Fruit fly (Drosophila melanogaster) whole organism, adult: Measurements from ENCODE around the gene Yip1d1.

Experiments used
- CG11617 ChIP-seq: fragments of 200-800 bp; sonication (Bioruptor generic); optimal IDR thresholded peaks from 2 replicates; lab custom pipeline; 2017; ENCODE audit warnings: mild to moderate bottlenecking, missing biosample characterization, missing genetic modification reagents, missing genetic modification characterization
- CG12768 ChIP-seq: fragments of 200-800 bp; sonication (Bioruptor generic); optimal IDR thresholded peaks from 2 replicates; lab custom pipeline; 2017; ENCODE audit warnings: missing biosample characterization, missing genetic modification characterization, mild to moderate bottlenecking, moderate library complexity, missing genetic modification reagents
- CG14711 ChIP-seq: fragments of 200-800 bp; sonication (Bioruptor generic); optimal IDR thresholded peaks from 2 replicates; lab custom pipeline; 2018; ENCODE audit warnings: missing biosample characterization, mild to moderate bottlenecking, missing genetic modification characterization, moderate library complexity
- CG1620 ChIP-seq: fragments of 200-800 bp; sonication (Bioruptor generic); optimal IDR thresholded peaks from 2 replicates; lab custom pipeline; 2016; ENCODE audit warnings: missing biosample characterization, missing genetic modification characterization
- CG33017 ChIP-seq: fragments of 200-800 bp; sonication (Bioruptor generic); optimal IDR thresholded peaks from 2 replicates; lab custom pipeline; 2018; ENCODE audit warnings: missing biosample characterization, mild to moderate bottlenecking, missing genetic modification characterization, moderate library complexity
- CG5204 ChIP-seq: fragments of 200-800 bp; sonication (Bioruptor generic); optimal IDR thresholded peaks from 2 replicates; lab custom pipeline; 2016; ENCODE audit warnings: missing biosample characterization, missing genetic modification characterization
- CG7045 ChIP-seq: fragments of 200-800 bp; sonication (Bioruptor generic); optimal IDR thresholded peaks from 2 replicates; lab custom pipeline; 2017; ENCODE audit warnings: missing biosample characterization, mild to moderate bottlenecking, missing genetic modification characterization
- CG7101 ChIP-seq: fragments of 200-800 bp; sonication (Bioruptor generic); optimal IDR thresholded peaks from 2 replicates; lab custom pipeline; 2018; ENCODE audit warnings: missing biosample characterization, mild to moderate bottlenecking, missing genetic modification characterization, moderate library complexity
- Clk ChIP-seq: fragments of 200-800 bp; sonication (Bioruptor generic); optimal IDR thresholded peaks from 2 replicates; lab custom pipeline; 2017; ENCODE audit warnings: missing biosample characterization, missing genetic modification characterization
- Crg-1 ChIP-seq: fragments of 200-800 bp; sonication (Bioruptor generic); optimal IDR thresholded peaks from 2 replicates; lab custom pipeline; 2016; ENCODE audit warnings: missing biosample characterization, missing genetic modification characterization
- Hr96 ChIP-seq: fragments of 200-800 bp; sonication (Bioruptor generic); optimal IDR thresholded peaks from 2 replicates; lab custom pipeline; 2016; ENCODE audit warnings: missing biosample characterization, missing genetic modification characterization
- Mnt ChIP-seq: fragments of 200-800 bp; sonication (Bioruptor generic); optimal IDR thresholded peaks from 2 replicates; lab custom pipeline; 2016; ENCODE audit warnings: missing biosample characterization, mild to moderate bottlenecking, missing genetic modification characterization
- bab1 ChIP-seq: fragments of 200-800 bp; sonication (Bioruptor generic); optimal IDR thresholded peaks from 3 replicates; lab custom pipeline; 2019; ENCODE audit warnings: missing biosample characterization, mild to moderate bottlenecking, missing genetic modification characterization, moderate library complexity
- cic ChIP-seq: fragments of 200-800 bp; sonication (Bioruptor generic); optimal IDR thresholded peaks from 2 replicates; lab custom pipeline; 2017; ENCODE audit warnings: missing biosample characterization, mild to moderate bottlenecking, missing genetic modification characterization, moderate library complexity
- cnc ChIP-seq, 2 experiments: fragments of >200 bp; optimal IDR thresholded peaks; 2 replicates each; lab custom pipeline; 2017
- kay ChIP-seq: fragments of 200-800 bp; sonication (Bioruptor generic); peaks from one replicate; lab custom pipeline; 2016; ENCODE audit warnings: missing biosample characterization, missing genetic modification characterization, borderline replicate concordance
- ovo ChIP-seq: fragments of 200-800 bp; sonication (Bioruptor generic); optimal IDR thresholded peaks from 2 replicates; lab custom pipeline; 2016; ENCODE audit warnings: missing biosample characterization, missing genetic modification characterization
- pad ChIP-seq: fragments of 200-800 bp; sonication (Bioruptor generic); optimal IDR thresholded peaks from 3 replicates; lab custom pipeline; 2017; ENCODE audit warnings: missing biosample characterization, missing genetic modification characterization, mild to moderate bottlenecking, moderate library complexity, missing genetic modification reagents
- tj ChIP-seq: fragments of 200-800 bp; sonication (Bioruptor generic); optimal IDR thresholded peaks from 3 replicates; lab custom pipeline; 2017; ENCODE audit warnings: missing biosample characterization, mild to moderate bottlenecking, missing genetic modification characterization, moderate library complexity
- toe ChIP-seq: fragments of 200-800 bp; sonication (Bioruptor generic); optimal IDR thresholded peaks from 2 replicates; lab custom pipeline; 2016; ENCODE audit warnings: missing biosample characterization, missing genetic modification characterization

Gene Yip1d1

DNA sequence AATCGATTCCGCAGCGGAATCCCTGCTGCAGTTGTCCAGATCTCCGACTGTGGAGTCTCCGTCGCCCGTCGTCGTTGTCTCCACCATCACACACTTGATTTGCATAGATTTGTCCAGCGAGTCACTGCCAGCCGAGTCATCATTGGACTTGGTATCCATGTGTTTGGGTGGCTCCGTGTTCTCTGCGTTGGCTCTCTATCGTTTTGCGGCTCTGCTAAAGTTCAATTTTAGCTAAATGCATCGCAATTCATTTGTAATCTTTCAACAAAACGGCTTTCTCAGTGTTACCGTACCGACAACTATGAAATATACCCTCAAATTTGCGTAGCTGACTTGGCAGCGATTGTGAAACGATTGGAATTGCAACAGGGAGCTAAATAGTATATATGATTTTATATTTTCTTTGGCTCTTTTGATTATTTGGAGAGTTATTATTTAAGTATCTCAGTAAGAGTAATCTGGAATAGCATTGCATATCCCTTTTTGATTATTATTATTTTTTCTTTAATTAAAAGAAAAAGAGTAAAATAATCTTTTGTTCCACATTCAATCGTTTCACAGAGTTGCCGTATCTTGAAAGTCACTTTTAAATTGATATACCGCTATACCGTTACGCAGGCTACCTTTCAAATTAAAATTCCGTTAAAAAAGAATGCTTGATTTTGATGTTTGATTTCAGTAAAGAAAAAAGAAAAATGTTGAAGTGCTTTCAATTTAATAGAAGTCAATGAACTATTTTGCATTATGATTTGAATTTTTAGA lies 20.8 kb upstream of the Yip1d1 start, which contains the start of gene CG9933:
TSS of gene CG9933 (minus strand) at position 293 of the 762 bp plus-strand sequence.
- TF ChIP-seq ovo (peak; percentile 23), CG7101 (tag; lab: Kevin White, UChicago) (no peak), CG14711 (tag; lab: Kevin White, UChicago) (no peak), cnc (optimal IDR thresholded peaks at IDR 0.05; lab: Kevin White, UChicago) (no peak)

DNA sequence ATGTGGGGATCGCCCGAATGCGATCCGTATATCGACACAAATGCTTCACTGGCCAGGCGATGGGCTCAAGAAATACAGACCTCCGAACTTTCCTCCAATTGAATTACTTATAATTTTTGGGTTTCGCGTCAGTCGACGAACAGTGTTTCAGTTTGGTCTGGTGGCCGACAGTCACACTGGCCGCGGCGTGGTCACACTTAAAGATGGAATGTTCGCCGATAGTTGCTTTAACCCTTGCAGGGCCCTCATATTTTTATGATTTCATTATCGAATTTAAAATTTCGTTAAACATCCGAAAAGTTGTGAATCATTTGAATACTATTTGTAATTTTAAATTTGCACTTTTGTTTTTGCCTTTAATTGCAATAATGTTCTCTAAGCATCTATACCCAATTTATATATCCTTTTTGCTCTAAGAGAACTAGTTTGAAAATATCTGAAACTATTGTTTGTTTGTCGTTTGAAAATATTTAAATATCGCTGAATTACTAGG lies 18.6 kb upstream of the Yip1d1 start, which contains the start of gene Ube4B:
TSS of gene Ube4B (minus strand) at position 443 of the 493 bp plus-strand sequence.
- TF ChIP-seq Clk (GFP tag; lab: Kevin White, UChicago) (peak; percentile 21), CG5204 (GFP tag; lab: Kevin White, UChicago) (no peak), cnc (optimal IDR thresholded peaks at IDR 0.05; lab: Kevin White, UChicago) (no peak), CG12768 (GFP tag; lab: Kevin White, UChicago) (peak; percentile 51), kay (GFP tag; lab: Kevin White, UChicago) (no peak), Mnt (GFP tag; lab: Kevin White, UChicago) (peak; percentile 61), CG14711 (tag; lab: Kevin White, UChicago) (peak; percentile 18), CG1620 (GFP tag; lab: Kevin White, UChicago) (peak; percentile 59), ovo (no peak), CG33017 (tag; lab: Kevin White, UChicago) (peak; percentile 31), pad (peak; percentile 32), toe (GFP tag; lab: Kevin White, UChicago) (no peak), bab1 (GFP tag; lab: Kevin White, UChicago) (peak; percentile 59), tj (GFP tag; lab: Kevin White, UChicago) (no peak), cic (GFP tag; lab: Kevin White, UChicago) (peak; percentile 24), Crg-1 (GFP tag; lab: Kevin White, UChicago) (peak; percentile 27), Hr96 (GFP tag; lab: Kevin White, UChicago) (no peak), CG11617 (GFP tag; lab: Kevin White, UChicago) (peak; percentile 43), CG7045 (GFP tag; lab: Kevin White, UChicago) (peak; percentile 17), CG7101 (tag; lab: Kevin White, UChicago) (peak; percentile 70)

DNA sequence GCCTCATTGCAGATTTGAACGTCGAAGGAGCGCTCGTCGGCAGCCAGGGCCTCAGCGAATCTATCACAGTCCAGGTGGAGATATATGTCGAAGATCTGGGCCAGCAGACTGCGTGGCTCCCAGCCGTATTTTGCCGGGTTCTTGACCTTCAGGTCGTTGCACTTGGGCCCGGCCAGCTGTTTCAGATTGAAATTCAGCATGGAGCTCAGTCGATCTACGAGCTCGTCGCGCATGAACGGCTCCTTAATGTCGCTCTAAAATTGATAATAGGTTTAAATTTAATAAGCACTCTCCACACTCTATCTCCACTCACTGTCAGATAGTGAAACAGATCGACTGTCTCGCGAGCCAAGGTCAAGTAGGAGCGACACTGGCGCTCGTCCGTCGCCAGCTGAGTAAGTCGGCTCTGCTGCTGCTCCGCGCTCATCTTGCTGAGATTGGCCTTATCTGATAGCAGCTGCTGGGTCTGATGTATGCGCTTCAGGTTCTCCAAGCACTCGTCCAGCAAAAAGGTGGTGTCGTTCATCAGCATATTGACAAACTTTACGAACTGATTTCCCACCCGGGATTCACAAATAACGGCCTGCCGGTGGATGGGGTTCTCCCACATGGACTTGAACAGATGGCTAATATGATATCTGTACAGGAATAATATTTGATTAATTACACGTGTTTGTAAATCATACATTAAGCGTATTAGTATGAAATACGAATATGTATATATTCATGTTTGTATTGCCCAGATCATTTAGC lies 13.8 kb upstream of the Yip1d1 start:
- TF ChIP-seq CG7045 (GFP tag; lab: Kevin White, UChicago) (no peak), cic (GFP tag; lab: Kevin White, UChicago) (peak; percentile 10)

DNA sequence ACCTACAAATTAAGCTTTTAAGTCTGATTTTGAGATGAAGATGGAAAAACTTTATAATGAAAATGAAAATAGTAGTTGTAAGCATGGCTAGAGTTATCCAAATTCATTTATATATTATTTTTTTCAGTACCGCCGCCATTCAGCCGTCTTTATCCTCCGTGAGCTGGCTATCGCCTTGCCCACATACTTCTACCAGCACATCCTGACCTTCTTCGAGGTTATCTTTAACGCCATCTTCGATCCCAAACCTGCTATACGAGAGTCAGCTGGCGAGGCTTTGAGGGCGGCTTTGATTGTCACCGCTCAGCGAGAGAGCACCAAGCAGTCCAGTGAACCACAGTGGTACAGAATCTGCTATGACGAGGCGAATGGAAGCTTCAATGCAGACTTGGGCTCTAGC lies 4.9 kb upstream of the Yip1d1 start:
- no peak for TF ChIP-seq CG11617 (GFP tag; lab: Kevin White, UChicago)
- no peak for TF ChIP-seq CG12768 (GFP tag; lab: Kevin White, UChicago)
- no peak for TF ChIP-seq Hr96 (GFP tag; lab: Kevin White, UChicago)
- no peak for TF ChIP-seq cnc (optimal IDR thresholded peaks at IDR 0.05; lab: Kevin White, UChicago)
- TF ChIP-seq CG7045 (GFP tag; lab: Kevin White, UChicago): no peak
- TF ChIP-seq ovo: no peak
- no peak for TF ChIP-seq CG5204 (GFP tag; lab: Kevin White, UChicago)
- TF ChIP-seq tj (GFP tag; lab: Kevin White, UChicago): no peak
- no peak for TF ChIP-seq CG7101 (tag; lab: Kevin White, UChicago)
- TF ChIP-seq Crg-1 (GFP tag; lab: Kevin White, UChicago): no peak
- TF ChIP-seq toe (GFP tag; lab: Kevin White, UChicago): no peak
- TF ChIP-seq CG1620 (GFP tag; lab: Kevin White, UChicago): no peak
- TF ChIP-seq bab1 (GFP tag; lab: Kevin White, UChicago): no peak
- TF ChIP-seq Clk (GFP tag; lab: Kevin White, UChicago): no peak
- TF ChIP-seq pad: no peak
- no peak for TF ChIP-seq CG33017 (tag; lab: Kevin White, UChicago)
- no peak for TF ChIP-seq CG14711 (tag; lab: Kevin White, UChicago)
- TF ChIP-seq Mnt (GFP tag; lab: Kevin White, UChicago): no peak
- TF ChIP-seq cic (GFP tag; lab: Kevin White, UChicago): no peak

DNA sequence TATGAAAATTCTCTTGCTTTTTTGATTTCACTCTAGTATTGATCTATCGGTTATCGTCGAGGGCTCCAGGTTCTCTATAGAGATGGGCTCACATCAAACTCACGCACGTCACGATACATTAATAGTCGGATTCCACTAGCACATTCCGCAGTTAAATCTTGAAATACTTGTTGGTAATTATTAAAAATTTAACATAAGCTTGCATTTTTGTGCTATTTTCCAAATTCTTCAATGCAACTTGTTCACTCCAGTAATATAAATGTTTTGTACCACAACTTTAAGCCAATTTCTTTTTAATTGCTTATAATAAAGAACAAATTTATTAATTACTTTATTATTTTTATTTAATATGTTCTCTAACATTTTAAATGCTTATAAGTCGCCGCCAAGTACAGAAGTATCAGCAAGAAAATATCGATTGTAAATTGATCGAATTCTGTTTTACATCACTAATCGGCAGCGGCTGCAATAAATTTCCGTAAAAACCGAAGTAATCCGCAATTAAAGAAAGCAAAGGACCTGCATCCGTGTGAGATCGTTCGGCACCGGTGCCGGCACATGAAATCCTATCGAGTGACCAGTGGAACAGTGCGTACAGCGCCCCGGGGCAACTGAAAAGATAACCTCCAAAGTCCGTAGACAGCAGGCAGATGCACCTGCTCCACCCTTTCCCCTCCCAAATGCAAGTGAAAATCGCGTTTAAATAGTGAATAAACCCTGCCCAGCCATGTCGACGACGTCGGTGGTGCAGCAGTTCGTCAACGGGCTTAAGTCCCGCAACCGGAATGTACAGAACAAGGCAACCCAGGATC lies 3.8 kb upstream of the Yip1d1 start, which contains the start of the genes Vha68-1 and mTor:
TSS of gene Vha68-1 (minus strand) at position 49 of the 812 bp plus-strand sequence.
TSS of gene mTor (plus strand) at position 422 of the 812 bp plus-strand sequence.
- TF ChIP-seq CG5204 (GFP tag; lab: Kevin White, UChicago) (no peak), CG33017 (tag; lab: Kevin White, UChicago) (peak; percentile 73), bab1 (GFP tag; lab: Kevin White, UChicago) (peak; percentile 52), Mnt (GFP tag; lab: Kevin White, UChicago) (peak; percentile 60), toe (GFP tag; lab: Kevin White, UChicago) (peak; percentile 83), CG7045 (GFP tag; lab: Kevin White, UChicago) (peak; percentile 45), cic (GFP tag; lab: Kevin White, UChicago) (no peak), Crg-1 (GFP tag; lab: Kevin White, UChicago) (peak; percentile 56), CG11617 (GFP tag; lab: Kevin White, UChicago) (peak; percentile 64), tj (GFP tag; lab: Kevin White, UChicago) (peak; percentile 43), ovo (peak; percentile 17), pad (peak; percentile 41), Clk (GFP tag; lab: Kevin White, UChicago) (peak; percentile 15), CG12768 (GFP tag; lab: Kevin White, UChicago) (peak; percentile 42), CG7101 (tag; lab: Kevin White, UChicago) (peak; percentile 78), Hr96 (GFP tag; lab: Kevin White, UChicago) (peak; percentile 63), CG1620 (GFP tag; lab: Kevin White, UChicago) (peak; percentile 33), CG14711 (tag; lab: Kevin White, UChicago) (peak; percentile 60), cnc (optimal IDR thresholded peaks at IDR 0.05; lab: Kevin White, UChicago) (no peak), kay (GFP tag; lab: Kevin White, UChicago) (no peak)
